Fruit fly (Drosophila melanogaster) whole organism, embryonic: ENCODE results near the gene RpS9.

ENCODE experiments used
- BEAF-32 ChIP-seq: fragments of 200-800 bp; sonication (Bioruptor generic); optimal IDR thresholded peaks from 3 replicates; lab custom pipeline; 2017; ENCODE audit warnings: missing biosample characterization, missing genetic modification characterization, mild to moderate bottlenecking, moderate library complexity, missing genetic modification reagents
- Blimp-1 ChIP-seq: fragments of 200-800 bp; sonication (Bioruptor generic); optimal IDR thresholded peaks from 3 replicates; lab custom pipeline; 2018; ENCODE audit warnings: missing biosample characterization, missing genetic modification characterization, mild to moderate bottlenecking, moderate library complexity, missing genetic modification reagents
- CG10147 ChIP-seq: fragments of 200-800 bp; sonication (Bioruptor generic); optimal IDR thresholded peaks from 2 replicates; lab custom pipeline; 2019; ENCODE audit warnings: missing biosample characterization, mild to moderate bottlenecking, missing genetic modification characterization, moderate library complexity
- CG10267 ChIP-seq: fragments of 200-800 bp; sonication (Bioruptor generic); optimal IDR thresholded peaks from 2 replicates; lab custom pipeline; 2018; ENCODE audit warnings: missing biosample characterization, mild to moderate bottlenecking, missing genetic modification characterization, moderate library complexity
- CG13775 ChIP-seq: fragments of 200-800 bp; sonication (Bioruptor generic); optimal IDR thresholded peaks from 3 replicates; lab custom pipeline; 2017; ENCODE audit warnings: missing biosample characterization, mild to moderate bottlenecking, missing genetic modification characterization
- CG14860 ChIP-seq: fragments of 200-800 bp; sonication (Bioruptor generic); IDR thresholded peaks from 3 replicates; pipeline ENCODE4 v1.3.6; 2022; ENCODE audit warnings: missing biosample characterization, missing genetic modification characterization; ENCODE audit not compliant: partially characterized antibody
- CG15601 ChIP-seq: fragments of 200-800 bp; sonication (Bioruptor generic); optimal IDR thresholded peaks from 3 replicates; lab custom pipeline; 2019; ENCODE audit warnings: missing biosample characterization, mild to moderate bottlenecking, missing genetic modification characterization, moderate library complexity
- CG1602 ChIP-seq: fragments of 200-800 bp; sonication (Bioruptor generic); optimal IDR thresholded peaks from 3 replicates; lab custom pipeline; 2016; ENCODE audit warnings: missing biosample characterization, missing genetic modification characterization
- CG16863 ChIP-seq: fragments of 200-800 bp; sonication (Bioruptor generic); optimal IDR thresholded peaks from 3 replicates; lab custom pipeline; 2016; ENCODE audit warnings: missing biosample characterization, missing genetic modification characterization
- CG17568 ChIP-seq: fragments of 200-800 bp; sonication (Bioruptor generic); optimal IDR thresholded peaks from 2 replicates; lab custom pipeline; 2018; ENCODE audit warnings: missing biosample characterization, mild to moderate bottlenecking, missing genetic modification characterization, moderate library complexity
- CG2875 ChIP-seq: fragments of 200-800 bp; sonication (Bioruptor generic); optimal IDR thresholded peaks from 2 replicates; lab custom pipeline; 2017; ENCODE audit warnings: missing biosample characterization, mild to moderate bottlenecking, missing genetic modification characterization, missing genetic modification reagents
- CG31365 ChIP-seq: fragments of 200-800 bp; sonication (Bioruptor generic); optimal IDR thresholded peaks from 2 replicates; lab custom pipeline; 2018; ENCODE audit warnings: missing biosample characterization, mild to moderate bottlenecking, missing genetic modification characterization
- CG33557 ChIP-seq: fragments of 200-800 bp; sonication (Bioruptor generic); optimal IDR thresholded peaks from 2 replicates; lab custom pipeline; 2019; ENCODE audit warnings: missing biosample characterization, mild to moderate bottlenecking, missing genetic modification characterization, moderate library complexity
- CG4707 ChIP-seq: fragments of 200-800 bp; sonication (Bioruptor generic); optimal IDR thresholded peaks from 2 replicates; lab custom pipeline; 2018; ENCODE audit warnings: missing biosample characterization, mild to moderate bottlenecking, missing genetic modification characterization, moderate library complexity
- CG7839 ChIP-seq: fragments of 200-800 bp; sonication (Bioruptor generic); optimal IDR thresholded peaks from 3 replicates; lab custom pipeline; 2018; ENCODE audit warnings: missing biosample characterization, mild to moderate bottlenecking, missing genetic modification characterization, moderate library complexity
- CG8924 ChIP-seq: fragments of 200-800 bp; optimal IDR thresholded peaks from 3 replicates; lab custom pipeline; 2019; ENCODE audit warnings: missing biosample characterization, mild to moderate bottlenecking, missing genetic modification characterization, moderate library complexity
- CG9932 ChIP-seq: fragments of 200-800 bp; sonication (Bioruptor generic); IDR thresholded peaks from 2 replicates; pipeline ENCODE4 v1.3.6; 2022; ENCODE audit warnings: missing biosample characterization, missing genetic modification characterization
- CTCF ChIP-seq: fragments of 200-800 bp; sonication (Bioruptor generic); optimal IDR thresholded peaks from 2 replicates; lab custom pipeline; 2017; ENCODE audit warnings: missing biosample characterization, mild to moderate bottlenecking, missing genetic modification characterization, moderate library complexity
- Deaf1 ChIP-seq: fragments of 200-800 bp; optimal IDR thresholded peaks from 3 replicates; lab custom pipeline; 2019; ENCODE audit warnings: missing biosample characterization, mild to moderate bottlenecking, missing genetic modification characterization, moderate library complexity
- Ets65A ChIP-seq: fragments of 200-800 bp; sonication (Bioruptor generic); peaks from one replicate; lab custom pipeline; 2016; ENCODE audit warnings: missing biosample characterization, missing genetic modification characterization
- Myb ChIP-seq: fragments of 200-800 bp; sonication (Bioruptor generic); optimal IDR thresholded peaks from 2 replicates; lab custom pipeline; 2016; ENCODE audit warnings: missing biosample characterization, missing genetic modification characterization
- NC2β ChIP-seq: fragments of 200-800 bp; sonication (Bioruptor generic); optimal IDR thresholded peaks from 2 replicates; lab custom pipeline; 2016; ENCODE audit warnings: missing biosample characterization, missing genetic modification characterization
- Nf-YB ChIP-seq: fragments of 200-800 bp; sonication (Bioruptor generic); optimal IDR thresholded peaks from 3 replicates; lab custom pipeline; 2019; ENCODE audit warnings: missing biosample characterization, mild to moderate bottlenecking, missing genetic modification characterization, moderate library complexity
- Nf-YC ChIP-seq: fragments of 200-800 bp; optimal IDR thresholded peaks from 3 replicates; lab custom pipeline; 2019; ENCODE audit warnings: missing biosample characterization, mild to moderate bottlenecking, missing genetic modification characterization, moderate library complexity
- Scr ChIP-seq: fragments of 200-800 bp; sonication (Bioruptor generic); IDR thresholded peaks from 2 replicates; pipeline ENCODE4 v1.3.6; 2022; ENCODE audit warnings: missing biosample characterization, missing genetic modification characterization; ENCODE audit not compliant: partially characterized antibody
- Stat92E ChIP-seq, 3 experiments: fragments of >200 bp in 2 of 3; fragments of 200-800 bp in 1 of 3; sonication (Bioruptor generic) in 1 of 3; optimal IDR thresholded peaks; 2 replicates each; lab custom pipeline; 2017 to 2019; ENCODE audit warnings: missing biosample characterization in 3 of 3, missing genetic modification characterization in 3 of 3, mild to moderate bottlenecking in 1 of 3, moderate library complexity in 1 of 3
- abd-A ChIP-seq: fragments of 200-800 bp; sonication (Bioruptor generic); optimal IDR thresholded peaks from 3 replicates; lab custom pipeline; 2019; ENCODE audit warnings: missing biosample characterization, mild to moderate bottlenecking, missing genetic modification characterization, moderate library complexity
- ac ChIP-seq: fragments of 200-800 bp; sonication (Bioruptor generic); optimal IDR thresholded peaks from 3 replicates; lab custom pipeline; 2017; ENCODE audit warnings: missing biosample characterization, mild to moderate bottlenecking, missing genetic modification characterization
- bcd ChIP-seq: fragments of 200-800 bp; sonication (Bioruptor generic); optimal IDR thresholded peaks from 2 replicates; lab custom pipeline; 2017; ENCODE audit warnings: missing biosample characterization, mild to moderate bottlenecking, missing genetic modification characterization
- bowl ChIP-seq: fragments of 200-800 bp; sonication (Bioruptor generic); IDR thresholded peaks from 2 replicates; pipeline ENCODE4 v1.3.6; 2022; ENCODE audit warnings: missing biosample characterization, missing genetic modification characterization
- cad ChIP-seq: fragments of >200 bp; optimal IDR thresholded peaks from 2 replicates; lab custom pipeline; 2017; ENCODE audit warnings: missing biosample characterization, missing genetic modification characterization
- exex ChIP-seq: fragments of 200-800 bp; sonication (Bioruptor generic); optimal IDR thresholded peaks from 4 replicates; lab custom pipeline; 2018; ENCODE audit warnings: missing biosample characterization, mild to moderate bottlenecking, missing genetic modification characterization, moderate library complexity
- fd64A ChIP-seq: fragments of 200-800 bp; sonication (Bioruptor generic); optimal IDR thresholded peaks from 3 replicates; lab custom pipeline; 2018; ENCODE audit warnings: missing biosample characterization, mild to moderate bottlenecking, missing genetic modification characterization
- gsb-n ChIP-seq: fragments of 200-800 bp; sonication (Bioruptor generic); optimal IDR thresholded peaks from 3 replicates; lab custom pipeline; 2018; ENCODE audit warnings: missing biosample characterization, mild to moderate bottlenecking, missing genetic modification characterization
- hb ChIP-seq: fragments of 200-800 bp; sonication (Bioruptor generic); IDR thresholded peaks from 3 replicates; pipeline ENCODE4 v1.3.6; 2022; ENCODE audit warnings: missing biosample characterization, missing genetic modification characterization; ENCODE audit not compliant: partially characterized antibody
- hkb ChIP-seq, 2 experiments: fragments of 200-800 bp in 1 of 2; fragments of >200 bp in 1 of 2; sonication (Bioruptor generic) in 1 of 2; IDR thresholded peaks in 1 of 2; optimal IDR thresholded peaks in 1 of 2; 2 replicates each; pipeline versions ENCODE4 v1.3.6 to Lab custom; 2017 to 2022; ENCODE audit warnings: missing biosample characterization in 1 of 2, missing genetic modification characterization in 1 of 2
- knrl ChIP-seq: fragments of 200-800 bp; sonication (Bioruptor generic); IDR thresholded peaks from 3 replicates; pipeline ENCODE4 v1.3.6; 2022; ENCODE audit warnings: missing biosample characterization, missing genetic modification characterization; ENCODE audit not compliant: partially characterized antibody
- lilli ChIP-seq: fragments of 200-800 bp; sonication (Bioruptor generic); optimal IDR thresholded peaks from 3 replicates; lab custom pipeline; 2016; ENCODE audit warnings: missing biosample characterization, missing genetic modification characterization
- nau ChIP-seq: fragments of 200-800 bp; sonication (Bioruptor generic); optimal IDR thresholded peaks from 3 replicates; lab custom pipeline; 2017; ENCODE audit warnings: missing biosample characterization, mild to moderate bottlenecking, missing genetic modification characterization, missing genetic modification reagents
- oc ChIP-seq: fragments of 200-800 bp; sonication (Bioruptor generic); optimal IDR thresholded peaks from 2 replicates; lab custom pipeline; 2018; ENCODE audit warnings: missing biosample characterization, mild to moderate bottlenecking, missing genetic modification characterization, moderate library complexity
- phol ChIP-seq: fragments of 200-800 bp; sonication (Bioruptor generic); optimal IDR thresholded peaks from 3 replicates; lab custom pipeline; 2018; ENCODE audit warnings: missing biosample characterization, mild to moderate bottlenecking, missing genetic modification characterization, moderate library complexity
- pum ChIP-seq: fragments of 200-800 bp; sonication (Bioruptor generic); optimal IDR thresholded peaks from 2 replicates; lab custom pipeline; 2016; ENCODE audit warnings: missing biosample characterization, missing genetic modification characterization
- sug ChIP-seq: fragments of 200-800 bp; optimal IDR thresholded peaks from 2 replicates; lab custom pipeline; 2019; ENCODE audit warnings: missing biosample characterization, mild to moderate bottlenecking, missing genetic modification characterization, moderate library complexity
- ttk ChIP-seq: fragments of 200-800 bp; sonication (Bioruptor generic); IDR thresholded peaks from 2 replicates; pipeline ENCODE4 v2.1.2; 2022; ENCODE audit warnings: missing biosample characterization, missing genetic modification characterization
- unc-4 ChIP-seq: fragments of 200-800 bp; sonication (Bioruptor generic); IDR thresholded peaks from 2 replicates; pipeline ENCODE4 v1.3.6; 2022; ENCODE audit warnings: missing biosample characterization, missing genetic modification characterization; ENCODE audit not compliant: partially characterized antibody
- zen ChIP-seq: fragments of 200-800 bp; sonication (Bioruptor generic); optimal IDR thresholded peaks from 3 replicates; lab custom pipeline; 2018; ENCODE audit warnings: missing biosample characterization, mild to moderate bottlenecking, missing genetic modification characterization, moderate library complexity

Gene RpS9

dm6 chr3L:9511287-9512256 is at the start of gene RpS9 (continued):
- TF ChIP-seq CG7839 (peak; percentile 43), CG31365 (peak; percentile 4), phol (tag; lab: Kevin White, UChicago) (peak; percentile 69), Nf-YB (GFP tag; lab: Kevin White, UChicago) (peak; percentile 33), CG16863 (GFP tag; lab: Kevin White, UChicago) (no peak), CG1602 (GFP tag; lab: Kevin White, UChicago) (no peak), CG8924 (tag; lab: Kevin White, UChicago) (peak; percentile 19), abd-A (peak; percentile 38), CG33557 (GFP tag; lab: Kevin White, UChicago) (peak; percentile 13), sug (tag; lab: Kevin White, UChicago) (peak; percentile 39), CG10267 (tag; lab: Kevin White, UChicago) (peak; percentile 46), CTCF (GFP tag; lab: Kevin White, UChicago) (peak; percentile 81), ttk (GFP tag; lab: Robert Waterston, UW) (no peak), bowl (GFP tag; lab: Robert Waterston, UW) (no peak), Deaf1 (tag; lab: Kevin White, UChicago) (peak; percentile 27), gsb-n (peak; percentile 11), cad (no peak), knrl (GFP tag; lab: Robert Waterston, UW) (peak; percentile 54; the same call in 1 of the 3 replicates), NC2β (GFP tag; lab: Kevin White, UChicago) (peak; percentile 78), CG17568 (GFP tag; lab: Kevin White, UChicago) (peak; percentile 73), pum (GFP tag; lab: Kevin White, UChicago) (no peak), CG14860 (no peak), nau (GFP tag; lab: Kevin White, UChicago) (peak; percentile 4), unc-4 (GFP tag; lab: Robert Waterston, UW) (no peak), Scr (GFP tag; lab: Robert Waterston, UW) (peak; percentile 37; the same call in 1 of the 2 replicates), CG2875 (GFP tag; lab: Kevin White, UChicago) (no peak), Blimp-1 (no peak), lilli (GFP tag; lab: Kevin White, UChicago) (peak; percentile 24), oc (tag; lab: Kevin White, UChicago) (peak; percentile 7), bcd (peak; percentile 10), ac (GFP tag; lab: Kevin White, UChicago) (peak; percentile 29), Nf-YC (tag; lab: Kevin White, UChicago) (peak; percentile 24), zen (no peak), fd64A (no peak), CG13775 (GFP tag; lab: Kevin White, UChicago) (peak; percentile 8), CG10147 (GFP tag; lab: Kevin White, UChicago) (no peak), hkb (optimal IDR thresholded peaks at IDR 0.05; lab: Kevin White, UChicago) (no peak), hkb (GFP tag; IDR thresholded peaks at IDR 0.05; lab: Robert Waterston, UW) (0 out of 2 replicates have a peak, but pooled peaks have one; percentile 25), BEAF-32 (GFP tag; lab: Kevin White, UChicago) (peak; percentile 26), CG15601 (tag; lab: Kevin White, UChicago) (no peak), CG9932 (GFP tag; lab: Robert Waterston, UW) (peak; percentile 34; the same call in 1 of the 2 replicates), hb (no peak), Ets65A (GFP tag; lab: Kevin White, UChicago) (peak; percentile 91), exex (tag; lab: Kevin White, UChicago) (peak; percentile 2), Stat92E (GFP tag; optimal IDR thresholded peaks at IDR 0.05; lab: Kevin White, UChicago) (peak in 1 of 3 experiments; percentile 37), Myb (peak; percentile 18), CG4707 (GFP tag; lab: Kevin White, UChicago) (peak; percentile 9)
